Fruit fly (Drosophila melanogaster) whole organism, embryonic: ENCODE results near the gene CG1703.

Experiments
- CG10267 ChIP-seq: fragments of 200-800 bp; sonication (Bioruptor generic); optimal IDR thresholded peaks from 2 replicates; lab custom pipeline; 2018; ENCODE audit warnings: missing biosample characterization, mild to moderate bottlenecking, missing genetic modification characterization, moderate library complexity
- CG12155 ChIP-seq: fragments of 200-800 bp; sonication (Bioruptor generic); optimal IDR thresholded peaks from 3 replicates; lab custom pipeline; 2016; ENCODE audit warnings: missing biosample characterization, missing genetic modification characterization
- CG12769 ChIP-seq: fragments of 200-800 bp; sonication (Bioruptor generic); optimal IDR thresholded peaks from 2 replicates; lab custom pipeline; 2019; ENCODE audit warnings: missing biosample characterization, mild to moderate bottlenecking, missing genetic modification characterization, moderate library complexity
- CG13287 ChIP-seq: fragments of 200-800 bp; sonication (Bioruptor generic); IDR thresholded peaks from 2 replicates; pipeline ENCODE4 v1.3.6; 2022; ENCODE audit warnings: missing biosample characterization, missing genetic modification characterization; ENCODE audit not compliant: partially characterized antibody
- CG17829 ChIP-seq: fragments of 200-800 bp; optimal IDR thresholded peaks from 2 replicates; lab custom pipeline; 2019; ENCODE audit warnings: missing biosample characterization, mild to moderate bottlenecking, missing genetic modification characterization, moderate library complexity
- CG2116 ChIP-seq: fragments of 200-800 bp; sonication (Bioruptor generic); optimal IDR thresholded peaks from 3 replicates; lab custom pipeline; 2018; ENCODE audit warnings: missing biosample characterization, mild to moderate bottlenecking, missing genetic modification characterization
- CG2712 ChIP-seq: fragments of 200-800 bp; optimal IDR thresholded peaks from 3 replicates; lab custom pipeline; 2019; ENCODE audit warnings: missing biosample characterization, mild to moderate bottlenecking, missing genetic modification characterization, moderate library complexity
- CG2875 ChIP-seq: fragments of 200-800 bp; sonication (Bioruptor generic); optimal IDR thresholded peaks from 2 replicates; lab custom pipeline; 2017; ENCODE audit warnings: missing biosample characterization, mild to moderate bottlenecking, missing genetic modification characterization, missing genetic modification reagents
- CG4404 ChIP-seq: fragments of 200-800 bp; sonication (Bioruptor generic); IDR thresholded peaks from 2 replicates; pipeline ENCODE4 v1.3.6; 2022; ENCODE audit warnings: missing biosample characterization, missing genetic modification characterization
- CG6854 ChIP-seq: fragments of 200-800 bp; sonication (Bioruptor generic); optimal IDR thresholded peaks from 3 replicates; lab custom pipeline; 2017; ENCODE audit warnings: missing biosample characterization, mild to moderate bottlenecking, missing genetic modification characterization
- CG7357 ChIP-seq: fragments of 200-800 bp; sonication (Bioruptor generic); IDR thresholded peaks from 3 replicates; pipeline ENCODE4 v1.3.6; 2022; ENCODE audit warnings: missing biosample characterization, missing genetic modification characterization
- CG8478 ChIP-seq: fragments of >200 bp; optimal IDR thresholded peaks from 2 replicates; lab custom pipeline; 2018
- CG9215 ChIP-seq: fragments of 200-800 bp; sonication (Bioruptor generic); IDR thresholded peaks from 2 replicates; pipeline ENCODE4 v1.3.6; 2022; ENCODE audit warnings: missing biosample characterization, missing genetic modification characterization
- CG9437 ChIP-seq: fragments of 200-800 bp; sonication (Bioruptor generic); optimal IDR thresholded peaks from 2 replicates; lab custom pipeline; 2018; ENCODE audit warnings: missing biosample characterization, mild to moderate bottlenecking, missing genetic modification characterization
- CG9797 ChIP-seq: fragments of 200-800 bp; sonication (Bioruptor generic); optimal IDR thresholded peaks from 3 replicates; lab custom pipeline; 2018; ENCODE audit warnings: missing biosample characterization, mild to moderate bottlenecking, missing genetic modification characterization
- Camta ChIP-seq: fragments of 200-800 bp; sonication (Bioruptor generic); optimal IDR thresholded peaks from 2 replicates; lab custom pipeline; 2016; ENCODE audit warnings: missing biosample characterization, missing genetic modification characterization
- E2f2 ChIP-seq: fragments of 200-800 bp; sonication (Bioruptor generic); IDR thresholded peaks from 2 replicates; pipeline ENCODE4 v1.3.6; 2022; ENCODE audit warnings: missing biosample characterization, missing genetic modification characterization
- Fer1 ChIP-seq: fragments of 200-800 bp; sonication (Bioruptor generic); optimal IDR thresholded peaks from 2 replicates; lab custom pipeline; 2017; ENCODE audit warnings: missing biosample characterization, mild to moderate bottlenecking, missing genetic modification characterization
- Hey ChIP-seq: fragments of 200-800 bp; sonication (Bioruptor generic); optimal IDR thresholded peaks from 3 replicates; lab custom pipeline; 2018; ENCODE audit warnings: missing biosample characterization, mild to moderate bottlenecking, missing genetic modification characterization
- Hr3 ChIP-seq: fragments of 200-800 bp; sonication (Bioruptor generic); optimal IDR thresholded peaks from 3 replicates; lab custom pipeline; 2016; ENCODE audit warnings: missing biosample characterization, missing genetic modification characterization
- Kr ChIP-seq: fragments of 200-800 bp; sonication (Bioruptor generic); optimal IDR thresholded peaks from 2 replicates; lab custom pipeline; 2017; ENCODE audit warnings: missing biosample characterization, mild to moderate bottlenecking, missing genetic modification characterization
- Lpt ChIP-seq: fragments of >200 bp; optimal IDR thresholded peaks from 2 replicates; lab custom pipeline; 2018; ENCODE audit warnings: missing biosample characterization, missing genetic modification characterization
- MESR4 ChIP-seq: fragments of 200-800 bp; sonication (Bioruptor generic); optimal IDR thresholded peaks from 2 replicates; lab custom pipeline; 2018; ENCODE audit warnings: missing biosample characterization, mild to moderate bottlenecking, missing genetic modification characterization, moderate library complexity
- Med ChIP-seq: fragments of 200-800 bp; sonication (Bioruptor generic); peaks from one replicate; lab custom pipeline; 2016; ENCODE audit warnings: missing biosample characterization, missing genetic modification characterization, mild to moderate bottlenecking, inconsistent platforms, moderate library complexity
- Opbp ChIP-seq: fragments of 200-800 bp; sonication (Bioruptor generic); IDR thresholded peaks from 3 replicates; pipeline ENCODE4 v1.3.6; 2022; ENCODE audit warnings: missing biosample characterization, missing genetic modification characterization; ENCODE audit not compliant: partially characterized antibody
- Spps ChIP-seq: fragments of 200-800 bp; sonication (Bioruptor generic); optimal IDR thresholded peaks from 2 replicates; lab custom pipeline; 2018; ENCODE audit warnings: missing biosample characterization, mild to moderate bottlenecking, missing genetic modification characterization
- Sry-δ ChIP-seq: fragments of 200-800 bp; sonication (Bioruptor generic); optimal IDR thresholded peaks from 2 replicates; lab custom pipeline; 2016; ENCODE audit warnings: missing biosample characterization, missing genetic modification characterization
- Taf1 ChIP-seq: fragments of 200-800 bp; sonication (Bioruptor generic); IDR thresholded peaks from 2 replicates; pipeline ENCODE4 v1.3.6; 2022; ENCODE audit warnings: missing biosample characterization, missing genetic modification characterization
- abd-A ChIP-seq: fragments of 200-800 bp; sonication (Bioruptor generic); optimal IDR thresholded peaks from 3 replicates; lab custom pipeline; 2019; ENCODE audit warnings: missing biosample characterization, mild to moderate bottlenecking, missing genetic modification characterization, moderate library complexity
- ato ChIP-seq: fragments of 200-800 bp; sonication (Bioruptor generic); IDR thresholded peaks from 2 replicates; pipeline ENCODE4 v1.3.6; 2022; ENCODE audit warnings: missing biosample characterization, missing genetic modification characterization; ENCODE audit not compliant: partially characterized antibody
- chinmo ChIP-seq: fragments of 200-800 bp; sonication (Bioruptor generic); IDR thresholded peaks from 4 replicates; pipeline ENCODE4 v1.3.6; 2022; ENCODE audit warnings: missing biosample characterization, missing genetic modification characterization; ENCODE audit not compliant: partially characterized antibody
- chn ChIP-seq: fragments of 200-800 bp; sonication (Bioruptor generic); optimal IDR thresholded peaks from 2 replicates; lab custom pipeline; 2016; ENCODE audit warnings: missing biosample characterization, missing genetic modification characterization
- disco-r ChIP-seq: fragments of 200-800 bp; sonication (Bioruptor generic); optimal IDR thresholded peaks from 2 replicates; lab custom pipeline; 2016; ENCODE audit warnings: missing biosample characterization, missing genetic modification characterization
- ems ChIP-seq: fragments of 200-800 bp; sonication (Bioruptor generic); optimal IDR thresholded peaks from 3 replicates; lab custom pipeline; 2016; ENCODE audit warnings: missing biosample characterization, missing genetic modification characterization
- eve ChIP-seq, 2 experiments: fragments of >200 bp; optimal IDR thresholded peaks; 2 replicates each; lab custom pipeline; 2017; ENCODE audit warnings: missing biosample characterization in 2 of 2, missing genetic modification characterization in 2 of 2
- exex ChIP-seq: fragments of 200-800 bp; sonication (Bioruptor generic); optimal IDR thresholded peaks from 4 replicates; lab custom pipeline; 2018; ENCODE audit warnings: missing biosample characterization, mild to moderate bottlenecking, missing genetic modification characterization, moderate library complexity
- gcm ChIP-seq: fragments of 200-800 bp; sonication (Bioruptor generic); optimal IDR thresholded peaks from 2 replicates; lab custom pipeline; 2019; ENCODE audit warnings: missing biosample characterization, mild to moderate bottlenecking, missing genetic modification characterization, moderate library complexity
- gcm2 ChIP-seq: fragments of 200-800 bp; sonication (Bioruptor generic); optimal IDR thresholded peaks from 2 replicates; lab custom pipeline; 2016; ENCODE audit warnings: missing biosample characterization, missing genetic modification characterization
- gt ChIP-seq: fragments of 200-800 bp; sonication (Bioruptor generic); IDR thresholded peaks from 2 replicates; pipeline ENCODE4 v1.3.6; 2022; ENCODE audit warnings: missing biosample characterization, missing genetic modification characterization
- inv ChIP-seq: fragments of 200-800 bp; sonication (Bioruptor generic); IDR thresholded peaks from 2 replicates; pipeline ENCODE4 v1.3.6; 2022; ENCODE audit warnings: missing biosample characterization, missing genetic modification characterization; ENCODE audit not compliant: partially characterized antibody
- klu ChIP-seq: fragments of 200-800 bp; sonication (Bioruptor generic); IDR thresholded peaks from 2 replicates; pipeline ENCODE4 v1.3.6; 2022; ENCODE audit warnings: missing biosample characterization, missing genetic modification characterization
- knrl ChIP-seq: fragments of 200-800 bp; sonication (Bioruptor generic); IDR thresholded peaks from 3 replicates; pipeline ENCODE4 v1.3.6; 2022; ENCODE audit warnings: missing biosample characterization, missing genetic modification characterization; ENCODE audit not compliant: partially characterized antibody
- otp ChIP-seq: fragments of 200-800 bp; sonication (Bioruptor generic); IDR thresholded peaks from 3 replicates; pipeline ENCODE4, ENCODE4 v1.3.6; 2022; ENCODE audit warnings: missing biosample characterization, missing genetic modification characterization
- pzg ChIP-seq: fragments of 200-800 bp; sonication (Bioruptor generic); optimal IDR thresholded peaks from 3 replicates; lab custom pipeline; 2018; ENCODE audit warnings: missing biosample characterization, mild to moderate bottlenecking, missing genetic modification characterization, moderate library complexity
- repo ChIP-seq: fragments of 200-800 bp; sonication (Bioruptor generic); optimal IDR thresholded peaks from 2 replicates; lab custom pipeline; 2016; ENCODE audit warnings: missing biosample characterization, missing genetic modification characterization
- stwl ChIP-seq: fragments of 200-800 bp; sonication (Bioruptor generic); optimal IDR thresholded peaks from 3 replicates; lab custom pipeline; 2018; ENCODE audit warnings: missing biosample characterization, mild to moderate bottlenecking, missing genetic modification characterization, moderate library complexity
- sug ChIP-seq: fragments of 200-800 bp; optimal IDR thresholded peaks from 2 replicates; lab custom pipeline; 2019; ENCODE audit warnings: missing biosample characterization, mild to moderate bottlenecking, missing genetic modification characterization, moderate library complexity
- vnd ChIP-seq: fragments of 200-800 bp; sonication (Bioruptor generic); IDR thresholded peaks from 3 replicates; pipeline ENCODE4 v1.3.6; 2022; ENCODE audit warnings: missing biosample characterization, missing genetic modification characterization; ENCODE audit not compliant: partially characterized antibody
- wor ChIP-seq: fragments of 200-800 bp; sonication (Bioruptor generic); IDR thresholded peaks from 2 replicates; pipeline ENCODE4 v1.3.6; 2022; ENCODE audit warnings: missing biosample characterization, missing genetic modification characterization

CG1703 gene

DNA sequence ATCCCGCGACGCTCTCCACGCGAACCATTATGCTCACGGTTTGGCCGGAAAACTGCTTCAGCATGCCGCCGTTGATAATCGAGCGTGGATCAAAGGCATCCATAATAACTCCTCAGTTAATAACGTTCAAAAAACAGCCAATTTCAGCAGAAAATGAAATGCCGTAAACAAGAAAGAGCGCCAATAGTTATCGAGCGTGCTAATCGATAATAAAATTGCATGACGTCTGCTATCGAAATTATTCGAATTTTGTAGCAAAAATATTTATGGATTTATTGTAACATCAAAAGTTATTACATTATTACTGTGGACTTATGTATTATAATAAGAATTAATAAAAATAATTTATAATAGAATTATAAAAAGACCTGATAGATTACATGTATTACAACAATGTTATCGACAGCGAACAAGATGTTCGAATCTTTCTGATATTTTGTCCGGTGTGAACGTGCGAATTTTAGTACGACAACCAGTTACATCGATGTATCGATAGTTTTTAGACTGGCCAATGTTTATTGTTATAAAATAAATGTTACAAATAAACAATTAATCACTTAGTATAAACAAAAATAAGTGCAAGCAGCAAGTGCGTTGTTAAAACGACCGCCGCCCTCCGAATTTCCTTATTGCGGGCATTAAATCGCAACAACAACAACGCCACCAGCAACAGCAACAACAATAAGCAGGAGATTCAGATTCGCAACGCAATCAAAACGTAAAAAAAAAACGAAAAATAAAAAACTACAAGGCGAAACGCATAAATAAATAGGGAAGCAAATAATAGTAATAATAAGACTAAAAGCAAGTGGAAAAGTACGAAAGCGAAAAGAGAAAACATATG, 4.1 kb downstream of the CG1703 start, which contains the start of the genes RPA3 and Met (continued):
- TF ChIP-seq CG4404 (GFP tag; lab: Robert Waterston, UW) (no peak), CG9437 (GFP tag; lab: Kevin White, UChicago) (no peak), CG2712 (peak; percentile 35), Sry-δ (GFP tag; lab: Kevin White, UChicago) (peak; percentile 21), ems (no peak), gcm (GFP tag; lab: Kevin White, UChicago) (no peak), CG2116 (GFP tag; lab: Kevin White, UChicago) (peak; percentile 71), inv (GFP tag; lab: Robert Waterston, UW) (peak; percentile 54), CG12769 (tag; lab: Kevin White, UChicago) (no peak), CG8478 (lab: Kevin White, UChicago) (no peak), gt (GFP tag; lab: Robert Waterston, UW) (no peak), wor (GFP tag; lab: Robert Waterston, UW) (no peak), Fer1 (GFP tag; lab: Kevin White, UChicago) (peak; percentile 7), CG7357 (peak; percentile 87), ato (peak; percentile 55; the same call in 1 of the 2 replicates), Hr3 (GFP tag; lab: Kevin White, UChicago) (no peak), repo (GFP tag; lab: Kevin White, UChicago) (no peak), eve (GFP tag; optimal IDR thresholded peaks at IDR 0.05; lab: Kevin White, UChicago) (no peak), Hey (tag; lab: Kevin White, UChicago) (no peak), E2f2 (peak; percentile 65), Camta (GFP tag; lab: Kevin White, UChicago) (no peak), Med (peak; percentile 70), CG9215 (GFP tag; lab: Robert Waterston, UW) (no peak), exex (tag; lab: Kevin White, UChicago) (no peak), abd-A (tag; lab: Kevin White, UChicago) (no peak), pzg (GFP tag; lab: Kevin White, UChicago) (peak; percentile 30), otp (GFP tag; lab: Robert Waterston, UW) (no peak), Opbp (GFP tag; lab: Robert Waterston, UW) (peak; percentile 58; the same call in 1 of the 3 replicates), chn (GFP tag; lab: Kevin White, UChicago) (no peak), CG9797 (GFP tag; lab: Kevin White, UChicago) (no peak), vnd (peak; percentile 65), CG10267 (tag; lab: Kevin White, UChicago) (no peak), CG2875 (GFP tag; lab: Kevin White, UChicago) (no peak), Kr (GFP tag; lab: Kevin White, UChicago) (no peak), MESR4 (GFP tag; lab: Kevin White, UChicago) (peak; percentile 64), gcm2 (GFP tag; lab: Kevin White, UChicago) (no peak), disco-r (GFP tag; lab: Kevin White, UChicago) (no peak), CG13287 (GFP tag; lab: Robert Waterston, UW) (peak; percentile 74), Lpt (no peak), CG17829 (tag; lab: Kevin White, UChicago) (peak; percentile 29), sug (tag; lab: Kevin White, UChicago) (no peak), klu (GFP tag; lab: Robert Waterston, UW) (no peak), knrl (GFP tag; lab: Robert Waterston, UW) (peak; percentile 67; the same call in 2 of the 3 replicates), Spps (tag; lab: Kevin White, UChicago) (no peak), stwl (tag; lab: Kevin White, UChicago) (peak; percentile 56), CG6854 (GFP tag; lab: Kevin White, UChicago) (no peak), CG12155 (GFP tag; lab: Kevin White, UChicago) (no peak), chinmo (GFP tag; lab: Robert Waterston, UW) (0 out of 4 replicates have a peak, but pooled peaks have one; percentile 16), Taf1 (GFP tag; lab: Robert Waterston, UW) (no peak)
